Worm (Caenorhabditis elegans): ENCODE measurements around the gene C03G6.6.

ce11 chrV:7330868-7331267 lies 26.4 kb upstream of the C03G6.6 start, which contains the start of gene F10G2.2:
- no peak for TF ChIP-seq aly-1 (tag; optimal IDR thresholded peaks at IDR 0.05)
- no peak for TF ChIP-seq ama-1 (optimal IDR thresholded peaks at IDR 0.05)
- no peak for TF ChIP-seq ets-7 (tag; optimal IDR thresholded peaks at IDR 0.05)
- no peak for TF ChIP-seq flt-1 (GFP tag; IDR thresholded peaks at IDR 0.05)
- no peak for TF ChIP-seq hnd-1 (tag; optimal IDR thresholded peaks at IDR 0.05)
- no peak for TF ChIP-seq pes-1 (GFP tag; IDR thresholded peaks at IDR 0.05)
- no peak for TF ChIP-seq tbx-11 (GFP tag; IDR thresholded peaks at IDR 0.05)
- no peak for TF ChIP-seq F13C5.2 (tag; optimal IDR thresholded peaks at IDR 0.05)
- TF ChIP-seq hmbx-1 (tag; optimal IDR thresholded peaks at IDR 0.05) = no peak
- TF ChIP-seq B0310.2 (tag; optimal IDR thresholded peaks at IDR 0.05) = no peak
- TF ChIP-seq ceh-13 (GFP tag; optimal IDR thresholded peaks at IDR 0.05) = no peak
